Worm (Caenorhabditis elegans) whole organism, mixed stage, embryonic: ENCODE measurements around the gene C06E4.5.

Experiments
- M03D4.4 ChIP-seq: sonication (generic microtip); optimal IDR thresholded peaks from 2 replicates; lab custom pipeline; 2017; ENCODE audit warnings: mild to moderate bottlenecking, missing genetic modification characterization, missing compliant biosample characterization
- bed-3 ChIP-seq: fragments of 200-800 bp; sonication (Bioruptor generic); optimal IDR thresholded peaks from 3 replicates; lab custom pipeline; 2018; ENCODE audit warnings: mild to moderate bottlenecking, missing genetic modification characterization, moderate library complexity, missing compliant biosample characterization
- ceh-39 ChIP-seq: fragments of 150-350 bp; optimal IDR thresholded peaks from 2 replicates; lab custom pipeline; 2014; ENCODE audit warnings: missing biosample characterization, missing genetic modification characterization
- ceh-43 ChIP-seq: fragments of 200-800 bp; sonication (Bioruptor generic); optimal IDR thresholded peaks from 2 replicates; lab custom pipeline; 2018; ENCODE audit warnings: mild to moderate bottlenecking, missing genetic modification characterization, moderate library complexity, missing compliant biosample characterization
- ces-1 ChIP-seq: fragments of 150-350 bp; optimal IDR thresholded peaks from 2 replicates; lab custom pipeline; 2014; ENCODE audit warnings: missing biosample characterization, missing genetic modification reagents, missing genetic modification characterization
- elt-1 ChIP-seq: sonication (generic microtip); optimal IDR thresholded peaks from 2 replicates; lab custom pipeline; 2017; ENCODE audit warnings: missing genetic modification characterization, mild to moderate bottlenecking, missing compliant biosample characterization, antibody characterized with exemption, moderate library complexity, borderline replicate concordance; ENCODE audit not compliant: insufficient read depth
- flh-1 ChIP-seq: fragments of 200-800 bp; sonication (Bioruptor generic); optimal IDR thresholded peaks from 2 replicates; lab custom pipeline; 2018; ENCODE audit warnings: mild to moderate bottlenecking, missing genetic modification characterization, moderate library complexity, missing compliant biosample characterization
- ham-2 ChIP-seq: fragments of 200-800 bp; sonication (Bioruptor generic); optimal IDR thresholded peaks from 2 replicates; lab custom pipeline; 2018; ENCODE audit warnings: mild to moderate bottlenecking, missing genetic modification characterization, missing compliant biosample characterization
- hlh-1 ChIP-seq: fragments of 150-350 bp; optimal IDR thresholded peaks from 2 replicates; lab custom pipeline; 2014; ENCODE audit warnings: missing biosample characterization, missing genetic modification reagents, missing genetic modification characterization
- nhr-28 ChIP-seq: fragments of 150-350 bp; optimal IDR thresholded peaks from 2 replicates; lab custom pipeline; 2014; ENCODE audit warnings: missing biosample characterization, missing genetic modification characterization
- snpc-4 ChIP-seq: fragments of 150-350 bp; optimal IDR thresholded peaks from 2 replicates; lab custom pipeline; 2014; ENCODE audit warnings: missing biosample characterization, missing genetic modification characterization
- sptf-1 ChIP-seq: sonication (generic microtip); optimal IDR thresholded peaks from 2 replicates; lab custom pipeline; 2017; ENCODE audit warnings: mild to moderate bottlenecking, missing genetic modification characterization, moderate library complexity, missing compliant biosample characterization
- unc-39 ChIP-seq: fragments of 150-350 bp; optimal IDR thresholded peaks from 2 replicates; lab custom pipeline; 2014; ENCODE audit warnings: missing biosample characterization, missing genetic modification characterization
- unc-62 ChIP-seq: fragments of 150-350 bp; optimal IDR thresholded peaks from 2 replicates; lab custom pipeline; 2014; ENCODE audit warnings: missing biosample characterization, missing genetic modification reagents, missing genetic modification characterization
- zip-8 ChIP-seq: fragments of 150-350 bp; optimal IDR thresholded peaks from 2 replicates; lab custom pipeline; 2014; ENCODE audit warnings: missing biosample characterization, missing genetic modification characterization

The C06E4.5 gene

DNA sequence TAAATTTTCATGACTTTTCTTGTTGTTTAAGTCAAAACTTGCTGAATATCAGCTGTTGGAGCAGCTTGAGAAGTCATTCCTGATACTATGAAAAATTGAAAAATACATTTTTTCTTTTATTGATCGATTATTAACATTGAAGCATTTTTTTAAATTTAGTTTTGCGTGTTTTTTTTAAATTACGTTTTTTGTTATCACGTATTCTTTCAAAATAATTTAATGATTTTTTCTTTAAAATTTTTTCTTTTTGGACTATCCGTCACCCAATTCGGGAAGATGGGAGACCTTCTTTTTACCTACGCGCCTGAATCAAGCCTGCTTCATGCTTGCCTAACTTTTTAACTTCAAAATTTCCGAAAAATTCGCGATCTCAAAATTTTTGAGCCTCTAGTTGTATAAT lies 39.3 kb downstream of the C06E4.5 start, which contains the start of gene F42C5.5:
TSS of gene F42C5.5 (minus strand) at position 101 of the 400 bp plus-strand sequence.
- TF ChIP-seq snpc-4 (tag; lab: Kevin White, UChicago) (no peak), M03D4.4 (tag; lab: Kevin White, UChicago) (no peak), zip-8 (tag; lab: Kevin White, UChicago) (no peak), flh-1 (GFP tag; lab: Kevin White, UChicago) (no peak), ces-1 (GFP tag; lab: Kevin White, UChicago) (no peak), unc-62 (GFP tag; lab: Kevin White, UChicago) (no peak)

DNA sequence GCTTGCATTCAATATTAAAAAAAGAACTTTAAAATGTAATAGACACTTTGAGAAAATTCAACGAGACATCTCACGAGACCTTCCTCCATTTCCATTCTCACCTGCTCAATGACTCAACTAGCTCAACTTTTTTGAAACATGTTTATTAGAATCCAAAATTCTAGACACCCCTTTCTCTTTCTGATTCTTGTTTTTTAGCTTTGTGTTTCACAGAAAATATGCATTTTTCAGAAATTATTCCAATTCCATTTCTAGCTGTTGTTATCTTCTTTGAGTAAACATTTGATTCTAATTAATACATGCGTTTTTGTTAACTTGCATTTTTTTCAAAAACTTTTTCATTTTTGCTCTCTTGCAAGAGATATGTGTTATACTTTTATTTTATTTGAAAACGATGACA lies 46.7 kb downstream of the C06E4.5 start:
- no peak for TF ChIP-seq sptf-1 (tag; lab: Kevin White, UChicago)
- TF ChIP-seq ham-2 (GFP tag; lab: Kevin White, UChicago) = no peak
- no peak for TF ChIP-seq bed-3
- no peak for TF ChIP-seq hlh-1 (tag; lab: Kevin White, UChicago)
- no peak for TF ChIP-seq unc-39 (tag; lab: Kevin White, UChicago)
- TF ChIP-seq elt-1 (tag; lab: Kevin White, UChicago) = no peak

DNA sequence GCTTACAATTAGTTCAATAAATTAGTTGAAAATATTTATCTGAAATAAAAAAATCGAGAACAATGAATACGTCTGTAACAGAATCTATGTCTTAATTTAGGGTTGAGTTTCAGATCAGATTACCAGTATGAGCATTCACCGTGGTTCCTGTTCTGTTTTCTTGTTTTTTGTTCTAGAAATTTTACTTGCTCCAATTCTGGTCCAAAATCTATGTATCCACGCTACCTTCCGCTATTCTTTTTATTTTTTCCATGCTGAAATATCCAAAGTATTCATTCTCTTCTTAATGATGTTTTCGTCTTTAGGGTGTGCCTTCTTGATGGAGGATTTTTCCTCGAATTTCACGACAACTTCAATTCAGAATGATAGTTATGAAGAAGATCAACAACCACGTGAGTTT lies 50.5 kb downstream of the C06E4.5 start, which contains the start of gene npr-27:
TSS of gene npr-27 (plus strand) at position 301 of the 400 bp plus-strand sequence.
- no peak for TF ChIP-seq nhr-28 (tag; lab: Kevin White, UChicago)
- no peak for TF ChIP-seq ceh-39 (tag; lab: Kevin White, UChicago)
- no peak for TF ChIP-seq unc-39 (tag; lab: Kevin White, UChicago)
- no peak for TF ChIP-seq ceh-43 (GFP tag; lab: Kevin White, UChicago)
- TF ChIP-seq ces-1 (GFP tag; lab: Kevin White, UChicago) = no peak
- no peak for TF ChIP-seq zip-8 (tag; lab: Kevin White, UChicago)
